Fruit fly (Drosophila melanogaster) whole organism, embryonic: ENCODE results near the gene CG2663.

Experiments used
- CG12104 ChIP-seq: fragments of 200-800 bp; sonication (Bioruptor generic); optimal IDR thresholded peaks from 3 replicates; lab custom pipeline; 2016; ENCODE audit warnings: missing biosample characterization, missing genetic modification characterization
- CG1233 ChIP-seq: fragments of 200-800 bp; sonication (Bioruptor generic); optimal IDR thresholded peaks from 4 replicates; lab custom pipeline; 2018; ENCODE audit warnings: missing biosample characterization, mild to moderate bottlenecking, missing genetic modification characterization
- CG14014 ChIP-seq: fragments of 200-800 bp; sonication (Bioruptor generic); IDR thresholded peaks from 2 replicates; pipeline ENCODE4 v1.3.6; 2022; ENCODE audit warnings: missing biosample characterization, missing genetic modification characterization
- CG14050 ChIP-seq: fragments of 200-800 bp; sonication (Bioruptor generic); IDR thresholded peaks from 3 replicates; pipeline ENCODE4 v1.3.6; 2022; ENCODE audit warnings: missing biosample characterization, missing genetic modification characterization
- CG1529 ChIP-seq: fragments of 200-800 bp; sonication (Bioruptor generic); optimal IDR thresholded peaks from 3 replicates; lab custom pipeline; 2018; ENCODE audit warnings: missing biosample characterization, missing genetic modification characterization
- CG16863 ChIP-seq: fragments of 200-800 bp; sonication (Bioruptor generic); optimal IDR thresholded peaks from 3 replicates; lab custom pipeline; 2016; ENCODE audit warnings: missing biosample characterization, missing genetic modification characterization
- CG17829 ChIP-seq: fragments of 200-800 bp; optimal IDR thresholded peaks from 2 replicates; lab custom pipeline; 2019; ENCODE audit warnings: missing biosample characterization, mild to moderate bottlenecking, missing genetic modification characterization, moderate library complexity
- CG1832 ChIP-seq: fragments of 200-800 bp; sonication (Bioruptor generic); optimal IDR thresholded peaks from 2 replicates; lab custom pipeline; 2017; ENCODE audit warnings: missing biosample characterization, mild to moderate bottlenecking, missing genetic modification characterization, inconsistent platforms
- CG4424 ChIP-seq: fragments of 200-800 bp; sonication (Bioruptor generic); optimal IDR thresholded peaks from 3 replicates; lab custom pipeline; 2016; ENCODE audit warnings: missing biosample characterization, missing genetic modification characterization
- CG4820 ChIP-seq: fragments of 200-800 bp; sonication (Bioruptor generic); optimal IDR thresholded peaks from 3 replicates; lab custom pipeline; 2016; ENCODE audit warnings: missing biosample characterization, missing genetic modification characterization
- CG7372 ChIP-seq: fragments of 200-800 bp; sonication (Bioruptor generic); IDR thresholded peaks from 2 replicates; pipeline ENCODE4 v1.3.6; 2022; ENCODE audit warnings: missing biosample characterization, missing genetic modification characterization
- CG7963 ChIP-seq: fragments of 200-800 bp; sonication (Bioruptor generic); IDR thresholded peaks from 3 replicates; pipeline ENCODE4 v1.3.6; 2022; ENCODE audit warnings: missing biosample characterization, missing genetic modification characterization; ENCODE audit not compliant: partially characterized antibody
- CG8290 ChIP-seq, 3 experiments: fragments of 200-800 bp; sonication (Bioruptor generic); optimal IDR thresholded peaks; 2 replicates each; lab custom pipeline; 2016 to 2019; ENCODE audit warnings: missing biosample characterization in 3 of 3, missing genetic modification characterization in 3 of 3, mild to moderate bottlenecking in 2 of 3, moderate library complexity in 1 of 3
- CG8478 ChIP-seq: fragments of >200 bp; optimal IDR thresholded peaks from 2 replicates; lab custom pipeline; 2018
- CG9727 ChIP-seq: fragments of 200-800 bp; sonication (Bioruptor generic); optimal IDR thresholded peaks from 3 replicates; lab custom pipeline; 2017; ENCODE audit warnings: missing biosample characterization, mild to moderate bottlenecking, missing genetic modification characterization
- CG9817 ChIP-seq: fragments of 200-800 bp; sonication (Bioruptor generic); optimal IDR thresholded peaks from 2 replicates; lab custom pipeline; 2018; ENCODE audit warnings: missing biosample characterization, mild to moderate bottlenecking, missing genetic modification characterization, moderate library complexity
- Chrac-16 ChIP-seq: fragments of 200-800 bp; sonication (Bioruptor generic); optimal IDR thresholded peaks from 3 replicates; lab custom pipeline; 2016; ENCODE audit warnings: missing biosample characterization, missing genetic modification characterization
- D ChIP-seq, 2 experiments: fragments of 200-800 bp in 1 of 2; fragments of >200 bp in 1 of 2; sonication (Bioruptor generic) in 1 of 2; optimal IDR thresholded peaks; 2 replicates in 1 of 2; 3 replicates in 1 of 2; lab custom pipeline; 2017; ENCODE audit warnings: mild to moderate bottlenecking in 1 of 2, missing biosample characterization in 1 of 2, missing genetic modification characterization in 1 of 2, missing genetic modification reagents in 1 of 2
- D19A ChIP-seq: fragments of 200-800 bp; optimal IDR thresholded peaks from 3 replicates; lab custom pipeline; 2019; ENCODE audit warnings: missing biosample characterization, mild to moderate bottlenecking, missing genetic modification characterization, moderate library complexity
- E2f1 ChIP-seq: fragments of 200-800 bp; sonication (Bioruptor generic); IDR thresholded peaks from 2 replicates; pipeline ENCODE4 v1.3.6; 2022; ENCODE audit warnings: missing biosample characterization, missing genetic modification characterization
- GATAe ChIP-seq: fragments of 200-800 bp; sonication (Bioruptor generic); conservative IDR thresholded peaks from 2 replicates; pipeline ENCODE4 v1.3.6; 2022; ENCODE audit warnings: missing biosample characterization, missing genetic modification characterization
- HLH54F ChIP-seq: fragments of 200-800 bp; sonication (Bioruptor generic); optimal IDR thresholded peaks from 3 replicates; lab custom pipeline; 2016; ENCODE audit warnings: missing biosample characterization, missing genetic modification characterization
- Hr51 ChIP-seq, 2 experiments: fragments of 200-800 bp; sonication (Bioruptor generic); optimal IDR thresholded peaks; 2 replicates in 1 of 2; 3 replicates in 1 of 2; lab custom pipeline; 2016 to 2018; ENCODE audit warnings: missing biosample characterization in 2 of 2, missing genetic modification characterization in 2 of 2, mild to moderate bottlenecking in 1 of 2, moderate library complexity in 1 of 2
- MESR4 ChIP-seq: fragments of 200-800 bp; sonication (Bioruptor generic); optimal IDR thresholded peaks from 2 replicates; lab custom pipeline; 2018; ENCODE audit warnings: missing biosample characterization, mild to moderate bottlenecking, missing genetic modification characterization, moderate library complexity
- MTF-1 ChIP-seq: fragments of 200-800 bp; sonication (Bioruptor generic); optimal IDR thresholded peaks from 2 replicates; lab custom pipeline; 2018; ENCODE audit warnings: missing biosample characterization, mild to moderate bottlenecking, missing genetic modification characterization, borderline replicate concordance
- Mrtf ChIP-seq: fragments of 200-800 bp; sonication (Bioruptor generic); IDR thresholded peaks from 3 replicates; pipeline ENCODE4 v1.3.6; 2022; ENCODE audit warnings: missing biosample characterization, missing genetic modification characterization
- NFAT ChIP-seq: fragments of 200-800 bp; sonication (Bioruptor generic); IDR thresholded peaks from 2 replicates; pipeline ENCODE4 v1.3.6; 2022; ENCODE audit warnings: missing biosample characterization, missing genetic modification characterization
- Oli ChIP-seq: fragments of 200-800 bp; sonication (Bioruptor generic); optimal IDR thresholded peaks from 2 replicates; lab custom pipeline; 2018; ENCODE audit warnings: missing biosample characterization, mild to moderate bottlenecking, missing genetic modification characterization, moderate library complexity
- Ravus ChIP-seq: fragments of 200-800 bp; sonication (Bioruptor generic); IDR thresholded peaks from 2 replicates; pipeline ENCODE4 v1.3.6; 2022; ENCODE audit warnings: missing biosample characterization, missing genetic modification characterization
- Sin3A ChIP-seq: fragments of >200 bp; optimal IDR thresholded peaks from 2 replicates; lab custom pipeline; 2018
- Xbp1 ChIP-seq: fragments of 200-800 bp; sonication (Bioruptor generic); optimal IDR thresholded peaks from 3 replicates; lab custom pipeline; 2016; ENCODE audit warnings: missing biosample characterization, mild to moderate bottlenecking, missing genetic modification characterization
- YL-1 ChIP-seq: fragments of 200-800 bp; sonication (Bioruptor generic); optimal IDR thresholded peaks from 3 replicates; lab custom pipeline; 2017; ENCODE audit warnings: missing biosample characterization, mild to moderate bottlenecking, missing genetic modification characterization
- ap ChIP-seq: fragments of 200-800 bp; sonication (Bioruptor generic); IDR thresholded peaks from 2 replicates; pipeline ENCODE4 v1.3.6; 2022; ENCODE audit warnings: missing biosample characterization, missing genetic modification characterization
- cad ChIP-seq: fragments of >200 bp; optimal IDR thresholded peaks from 2 replicates; lab custom pipeline; 2017; ENCODE audit warnings: missing biosample characterization, missing genetic modification characterization
- da ChIP-seq: fragments of 200-800 bp; sonication (Bioruptor generic); optimal IDR thresholded peaks from 2 replicates; lab custom pipeline; 2016; ENCODE audit warnings: missing biosample characterization, missing genetic modification characterization
- fd96Cb ChIP-seq: fragments of 200-800 bp; sonication (Bioruptor generic); optimal IDR thresholded peaks from 2 replicates; lab custom pipeline; 2018; ENCODE audit warnings: missing biosample characterization, mild to moderate bottlenecking, missing genetic modification characterization, moderate library complexity
- grau ChIP-seq: fragments of 200-800 bp; optimal IDR thresholded peaks from 3 replicates; lab custom pipeline; 2019; ENCODE audit warnings: missing biosample characterization, mild to moderate bottlenecking, missing genetic modification characterization, moderate library complexity
- insv ChIP-seq, 2 experiments: fragments of 200-800 bp; sonication (Bioruptor generic); optimal IDR thresholded peaks; 3 replicates each; lab custom pipeline; 2016 to 2018; ENCODE audit warnings: missing biosample characterization in 2 of 2, missing genetic modification characterization in 2 of 2
- ken ChIP-seq: fragments of 200-800 bp; sonication (Bioruptor generic); IDR thresholded peaks from 3 replicates; pipeline ENCODE4 v1.3.6; 2022; ENCODE audit warnings: missing biosample characterization, missing genetic modification characterization
- knrl ChIP-seq: fragments of 200-800 bp; sonication (Bioruptor generic); IDR thresholded peaks from 3 replicates; pipeline ENCODE4 v1.3.6; 2022; ENCODE audit warnings: missing biosample characterization, missing genetic modification characterization; ENCODE audit not compliant: partially characterized antibody
- maf-S ChIP-seq: fragments of 200-800 bp; sonication (Bioruptor generic); optimal IDR thresholded peaks from 2 replicates; lab custom pipeline; 2016; ENCODE audit warnings: missing biosample characterization, missing genetic modification characterization
- pros ChIP-seq: fragments of 200-800 bp; sonication (Bioruptor generic); optimal IDR thresholded peaks from 3 replicates; lab custom pipeline; 2019; ENCODE audit warnings: missing biosample characterization, mild to moderate bottlenecking, missing genetic modification characterization, moderate library complexity
- pum ChIP-seq: fragments of 200-800 bp; sonication (Bioruptor generic); optimal IDR thresholded peaks from 2 replicates; lab custom pipeline; 2016; ENCODE audit warnings: missing biosample characterization, missing genetic modification characterization
- scrt ChIP-seq: fragments of 200-800 bp; sonication (Bioruptor generic); optimal IDR thresholded peaks from 2 replicates; lab custom pipeline; 2018; ENCODE audit warnings: missing biosample characterization, mild to moderate bottlenecking, missing genetic modification characterization, moderate library complexity
- sr ChIP-seq: fragments of 200-800 bp; sonication (Bioruptor generic); IDR thresholded peaks from 3 replicates; pipeline ENCODE4 v1.3.6; 2022; ENCODE audit warnings: missing biosample characterization, missing genetic modification characterization
- unpg ChIP-seq: fragments of 200-800 bp; sonication (Bioruptor generic); optimal IDR thresholded peaks from 3 replicates; lab custom pipeline; 2018; ENCODE audit warnings: missing biosample characterization, mild to moderate bottlenecking, missing genetic modification characterization, moderate library complexity
- vvl ChIP-seq: fragments of 200-800 bp; sonication (Bioruptor generic); IDR thresholded peaks from 2 replicates; pipeline ENCODE4 v1.3.6; 2022; ENCODE audit warnings: missing biosample characterization, missing genetic modification characterization
- zen2 ChIP-seq: fragments of 200-800 bp; sonication (Bioruptor generic); IDR thresholded peaks from 3 replicates; pipeline ENCODE4 v1.3.6; 2022; ENCODE audit warnings: missing biosample characterization, missing genetic modification characterization; ENCODE audit not compliant: partially characterized antibody

CG2663 gene

DNA sequence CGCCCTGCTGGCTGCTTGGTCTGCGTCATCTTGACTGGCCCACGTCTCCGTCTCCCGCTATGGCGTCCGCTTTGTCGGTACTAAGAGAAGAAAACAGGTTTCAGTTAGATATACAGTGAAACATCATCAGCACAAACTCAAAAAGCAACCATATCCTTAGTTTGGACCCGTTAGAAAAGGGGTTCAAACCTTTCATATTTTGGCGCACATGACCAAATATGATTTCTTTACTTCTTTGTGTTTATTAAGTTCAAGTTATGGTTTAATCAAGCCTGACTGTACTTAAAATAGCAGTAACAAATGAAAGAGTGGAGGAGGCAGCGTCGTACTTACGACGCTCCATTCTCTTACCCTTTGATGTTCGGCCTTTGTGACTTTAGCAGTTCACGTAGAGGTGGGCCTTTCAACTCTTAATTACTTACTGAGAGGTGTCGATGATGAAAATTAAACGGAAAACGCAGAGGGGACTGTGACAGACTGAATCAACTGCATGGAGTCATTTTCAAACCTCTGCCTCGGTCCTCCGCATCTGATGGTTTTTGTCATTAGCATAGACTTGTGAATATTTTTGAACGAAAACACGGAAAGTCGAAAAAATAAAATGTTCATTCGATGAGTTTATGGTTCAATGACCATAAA is 42.1 kb downstream of the CG2663 start (continued):
- TF ChIP-seq D (optimal IDR thresholded peaks at IDR 0.05; lab: Kevin White, UChicago), result no peak
- peak; percentile 49 for TF ChIP-seq D (GFP tag; optimal IDR thresholded peaks at IDR 0.05; lab: Kevin White, UChicago)
- peak; percentile 81 for TF ChIP-seq E2f1 (GFP tag; lab: Robert Waterston, UW)
- no peak for TF ChIP-seq CG1832 (GFP tag; lab: Kevin White, UChicago)
- peak; percentile 79 for TF ChIP-seq CG14050 (GFP tag; lab: Robert Waterston, UW)
- no peak for TF ChIP-seq scrt (GFP tag; lab: Kevin White, UChicago)
- TF ChIP-seq Ravus (GFP tag; lab: Robert Waterston, UW), result peak; percentile 50; the same call in 1 of the 2 replicates
- TF ChIP-seq YL-1 (GFP tag; lab: Kevin White, UChicago), result no peak
- TF ChIP-seq Chrac-16, result peak; percentile 74
- peak; percentile 92 for TF ChIP-seq vvl
- TF ChIP-seq CG9727 (GFP tag; lab: Kevin White, UChicago), result peak; percentile 66
- peak; percentile 39; the same call in 1 of the 2 replicates for TF ChIP-seq GATAe (GFP tag; lab: Robert Waterston, UW)
- TF ChIP-seq CG7372, result peak; percentile 79
- TF ChIP-seq insv (GFP tag; optimal IDR thresholded peaks at IDR 0.05; lab: Kevin White, UChicago), result no peak
- no peak for TF ChIP-seq cad (GFP tag; lab: Kevin White, UChicago)
- TF ChIP-seq CG16863, result peak; percentile 74
- peak; percentile 80 for TF ChIP-seq ap (GFP tag; lab: Robert Waterston, UW)
- peak; percentile 56 for TF ChIP-seq CG1529 (GFP tag; lab: Kevin White, UChicago)
- peak; percentile 72 for TF ChIP-seq maf-S
- peak; percentile 83 for TF ChIP-seq Xbp1 (GFP tag; lab: Kevin White, UChicago)
- TF ChIP-seq CG1233 (GFP tag; lab: Kevin White, UChicago), result peak; percentile 61
- TF ChIP-seq CG9817 (tag; lab: Kevin White, UChicago), result peak; percentile 70
- TF ChIP-seq MESR4 (GFP tag; lab: Kevin White, UChicago), result no peak

DNA sequence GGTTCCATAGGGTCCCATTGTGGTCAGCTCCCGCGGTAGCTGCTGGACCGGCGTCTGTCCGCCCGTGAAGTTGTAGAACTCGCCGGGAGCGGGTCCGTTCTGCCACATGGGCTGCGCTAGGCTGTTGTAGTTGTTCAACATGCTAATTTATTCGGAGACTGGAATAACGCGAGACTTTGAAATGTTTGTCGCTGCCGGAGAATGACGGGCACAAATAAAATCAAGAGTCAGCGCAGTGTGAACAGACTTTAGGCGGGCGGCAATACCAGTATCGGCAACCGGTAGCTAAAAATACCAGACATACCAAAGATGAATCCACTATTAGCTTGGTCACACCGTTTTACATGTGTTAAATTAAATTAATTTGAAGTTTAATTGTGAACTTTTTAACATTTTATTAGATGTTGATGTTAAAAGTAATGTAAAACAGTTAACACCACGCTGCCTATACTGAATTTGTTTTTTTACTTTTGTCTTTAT is 46.0 kb downstream of the CG2663 start, which contains the start of gene Prosbeta7:
Gene Prosbeta7, minus strand, starts transcription at position 430 of the 480 bp plus-strand sequence.
- TF ChIP-seq Hr51 (GFP tag; optimal IDR thresholded peaks at IDR 0.05; lab: Kevin White, UChicago) (peak; percentile 1 to 86), sr (GFP tag; lab: Robert Waterston, UW) (no peak), CG4820 (GFP tag; lab: Kevin White, UChicago) (no peak), ken (GFP tag; lab: Robert Waterston, UW) (no peak), CG8478 (no peak), knrl (peak; percentile 47; the same call in 1 of the 3 replicates), CG8290 (GFP tag; optimal IDR thresholded peaks at IDR 0.05; lab: Kevin White, UChicago) (peak; percentile 45), CG8290 (tag; optimal IDR thresholded peaks at IDR 0.05; lab: Kevin White, UChicago) (peak in 1 of 2 experiments; percentile 74), MTF-1 (no peak), grau (tag; lab: Kevin White, UChicago) (peak; percentile 4), HLH54F (GFP tag; lab: Kevin White, UChicago) (no peak), Mrtf (GFP tag; lab: Robert Waterston, UW) (no peak), Oli (tag; lab: Kevin White, UChicago) (no peak), pum (GFP tag; lab: Kevin White, UChicago) (no peak), D19A (no peak), unpg (no peak), fd96Cb (no peak), NFAT (GFP tag; lab: Robert Waterston, UW) (no peak), GATAe (GFP tag; lab: Robert Waterston, UW) (no peak), MESR4 (GFP tag; lab: Kevin White, UChicago) (peak; percentile 90), pros (GFP tag; lab: Kevin White, UChicago) (no peak), zen2 (GFP tag; lab: Robert Waterston, UW) (peak; percentile 86), CG14014 (GFP tag; lab: Robert Waterston, UW) (no peak), Sin3A (peak; percentile 16), YL-1 (GFP tag; lab: Kevin White, UChicago) (peak; percentile 39), da (no peak), CG7963 (GFP tag; lab: Robert Waterston, UW) (peak; percentile 74), CG4424 (GFP tag; lab: Kevin White, UChicago) (no peak), CG12104 (GFP tag; lab: Kevin White, UChicago) (no peak), CG17829 (tag; lab: Kevin White, UChicago) (peak; percentile 15)
